Worm (Caenorhabditis elegans) whole organism, early embryonic: ENCODE data around the gene F16G10.9.

ENCODE experiments used
- B0310.2 ChIP-seq: sonication (generic microtip); optimal IDR thresholded peaks from 2 replicates; lab custom pipeline; 2016; ENCODE audit warnings: mild to moderate bottlenecking, missing genetic modification characterization, missing compliant biosample characterization
- F13C5.2 ChIP-seq: sonication (generic microtip); optimal IDR thresholded peaks from 2 replicates; lab custom pipeline; 2017; ENCODE audit warnings: mild to moderate bottlenecking, missing genetic modification characterization, inconsistent platforms, missing compliant biosample characterization
- ama-1 ChIP-seq: fragments of 150-350 bp; optimal IDR thresholded peaks from 2 replicates; lab custom pipeline; 2014

- TF ChIP-seq B0310.2 (tag; lab: Kevin White, UChicago) (no peak), F13C5.2 (tag; lab: Kevin White, UChicago) (no peak), ama-1 (lab: Kevin White, UChicago) (no peak)
Measured at ce11 chrII:2420685-2421084, 35.3 kb upstream of the F16G10.9 start.
